Worm (Caenorhabditis elegans) whole organism, mixed stage, embryonic: ENCODE results near the gene K02G10.15.

Experiments used
- ceh-83 ChIP-seq: fragments of 200-800 bp; sonication (Bioruptor generic); optimal IDR thresholded peaks from 2 replicates; lab custom pipeline; 2018; ENCODE audit warnings: mild to moderate bottlenecking, missing genetic modification characterization, missing compliant biosample characterization
- ces-1 ChIP-seq: fragments of 150-350 bp; optimal IDR thresholded peaks from 2 replicates; lab custom pipeline; 2014; ENCODE audit warnings: missing biosample characterization, missing genetic modification reagents, missing genetic modification characterization
- drap-1 ChIP-seq: fragments of 200-800 bp; sonication (Bioruptor generic); optimal IDR thresholded peaks from 3 replicates; lab custom pipeline; 2018; ENCODE audit warnings: mild to moderate bottlenecking, missing genetic modification characterization, missing compliant biosample characterization
- mep-1 ChIP-seq: fragments of 150-350 bp; optimal IDR thresholded peaks from 2 replicates; lab custom pipeline; 2017; ENCODE audit warnings: missing biosample characterization, missing genetic modification reagents, missing genetic modification characterization, inconsistent platforms
- nhr-76 ChIP-seq: sonication (generic microtip); optimal IDR thresholded peaks from 2 replicates; lab custom pipeline; 2017; ENCODE audit warnings: missing biosample characterization, missing genetic modification characterization

DNA sequence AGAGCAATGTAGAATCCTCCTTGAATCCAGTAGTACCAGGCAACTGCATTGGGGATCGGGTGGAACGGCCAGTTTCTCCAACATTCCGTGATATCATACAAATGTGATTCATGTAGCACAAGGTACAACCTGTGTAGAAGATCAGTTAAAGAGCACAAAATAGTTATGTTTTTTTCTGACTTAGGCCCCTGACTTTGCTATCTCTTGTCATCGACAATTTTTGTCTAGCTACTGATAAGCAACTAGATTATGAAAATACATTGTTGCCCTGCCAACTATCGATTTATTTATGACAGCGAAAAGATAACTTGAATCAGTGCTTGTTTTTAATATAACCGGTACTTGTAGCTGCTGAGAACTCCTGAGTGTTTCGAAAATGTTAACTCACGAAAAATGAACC, 15.8 kb upstream of the K02G10.15 start:
- no peak for TF ChIP-seq drap-1
- no peak for TF ChIP-seq nhr-76 (tag; lab: Kevin White, UChicago)
- no peak for TF ChIP-seq mep-1 (tag; lab: Kevin White, UChicago)
- TF ChIP-seq ceh-83 (GFP tag; lab: Kevin White, UChicago): no peak
- no peak for TF ChIP-seq ces-1
